Worm (Caenorhabditis elegans) whole organism, L4/young adult: ENCODE results near the gene cki-2.

Source experiments
- W03F9.2 ChIP-seq: fragments of 150-350 bp; optimal IDR thresholded peaks from 2 replicates; lab custom pipeline; 2014; ENCODE audit warnings: missing biosample characterization, missing genetic modification characterization
- dao-5 ChIP-seq: sonication (generic microtip); optimal IDR thresholded peaks from 2 replicates; lab custom pipeline; 2016; ENCODE audit warnings: missing genotype, missing genetic modification characterization, moderate library complexity, missing compliant biosample characterization
- him-1 ChIP-seq: sonication (generic microtip); optimal IDR thresholded peaks from 2 replicates; lab custom pipeline; 2016; ENCODE audit warnings: missing genotype, missing genetic modification reagents, missing genetic modification characterization, missing compliant biosample characterization

- no peak for TF ChIP-seq him-1 (tag; lab: Kevin White, UChicago)
- no peak for TF ChIP-seq W03F9.2 (tag; lab: Kevin White, UChicago)
- no peak for TF ChIP-seq dao-5 (tag; lab: Kevin White, UChicago)
These were observed 15.8 kb downstream of the cki-2 start, which contains the start of gene T09A5.14 for ce11 chrII:7832054-7832453.
